Fruit fly (Drosophila melanogaster) S2 (cell line): ENCODE data around the gene Pex10.

Source experiments
- CG8478 ChIP-seq: fragments of >200 bp; optimal IDR thresholded peaks from 2 replicates; lab custom pipeline; 2018
- CTCF ChIP-seq, 2 experiments: fragments of >200 bp; optimal IDR thresholded peaks; 2 replicates each; lab custom pipeline; 2018

- TF ChIP-seq CG8478 (lab: Kevin White, UChicago), result no peak
- no peak for TF ChIP-seq CTCF (optimal IDR thresholded peaks at IDR 0.05; lab: Kevin White, UChicago)
Measured at dm6 chr3L:1586266-1587054, 28.4 kb downstream of the Pex10 start.
